Worm (Caenorhabditis elegans): Measurements from ENCODE around the gene C09H10.5.

C09H10.5 gene

ce11 chrII:11103052-11103451 lies 505 bp downstream of the C09H10.5 start:
- TF ChIP-seq mep-1 (tag; optimal IDR thresholded peaks at IDR 0.05) (peak; percentile 82), zip-4 (GFP tag; optimal IDR thresholded peaks at IDR 0.05) (no peak), nhr-84 (tag; optimal IDR thresholded peaks at IDR 0.05) (no peak), fos-1 (tag; optimal IDR thresholded peaks at IDR 0.05) (no peak), hlh-17 (GFP tag; optimal IDR thresholded peaks at IDR 0.05; ENCODE audit: borderline replicate concordance) (no peak), pax-3 (tag; optimal IDR thresholded peaks at IDR 0.05) (peak; percentile 23), nhr-85 (tag) (peak; percentile 80), nhr-237 (tag; optimal IDR thresholded peaks at IDR 0.05) (no peak), C16A3.4 (tag; optimal IDR thresholded peaks at IDR 0.05) (peak; percentile 72), lsy-2 (tag; optimal IDR thresholded peaks at IDR 0.05) (peak; percentile 67 to 88), mab-9 (GFP tag; IDR thresholded peaks at IDR 0.05) (no peak), elt-2 (tag; optimal IDR thresholded peaks at IDR 0.05) (no peak), nhr-28 (tag; optimal IDR thresholded peaks at IDR 0.05) (no peak), vab-15 (tag; optimal IDR thresholded peaks at IDR 0.05) (no peak), unc-62 (GFP tag; optimal IDR thresholded peaks at IDR 0.05) (no peak), unc-130 (tag; optimal IDR thresholded peaks at IDR 0.05) (peak; percentile 75), sox-4 (tag; optimal IDR thresholded peaks at IDR 0.05) (no peak), nhr-19 (GFP tag; conservative IDR thresholded peaks at IDR 0.05) (peak; percentile 6; the same call in 1 of the 2 replicates), unc-86 (tag; optimal IDR thresholded peaks at IDR 0.05) (peak; percentile 19), elt-3 (tag; optimal IDR thresholded peaks at IDR 0.05) (peak in 2 of 6 experiments; percentile 10 to 39), aly-2 (tag; optimal IDR thresholded peaks at IDR 0.05) (no peak), isw-1 (GFP tag; IDR thresholded peaks at IDR 0.05) (peak; percentile 26), dpl-1 (GFP tag; optimal IDR thresholded peaks at IDR 0.05) (peak; percentile 58 to 80 (median 73)), lin-14 (GFP tag; optimal IDR thresholded peaks at IDR 0.05) (peak; percentile 94), ztf-11 (tag; optimal IDR thresholded peaks at IDR 0.05) (no peak), nhr-77 (tag; optimal IDR thresholded peaks at IDR 0.05) (peak; percentile 32), pqm-1 (tag; optimal IDR thresholded peaks at IDR 0.05) (no peak), xbp-1 (tag; optimal IDR thresholded peaks at IDR 0.05) (peak; percentile 17), alr-1 (tag; optimal IDR thresholded peaks at IDR 0.05; ENCODE audit: borderline replicate concordance) (no peak), mdl-1 (tag; optimal IDR thresholded peaks at IDR 0.05) (peak in 1 of 2 experiments; percentile 51), nhr-47 (tag; optimal IDR thresholded peaks at IDR 0.05) (peak; percentile 51), swsn-7 (tag; optimal IDR thresholded peaks at IDR 0.05) (peak; percentile 38), nhr-11 (tag; optimal IDR thresholded peaks at IDR 0.05) (no peak), jun-1 (tag; optimal IDR thresholded peaks at IDR 0.05) (no peak), lin-15B (tag; optimal IDR thresholded peaks at IDR 0.05) (peak; percentile 10), blmp-1 (tag; optimal IDR thresholded peaks at IDR 0.05) (peak; percentile 78), ama-1 (optimal IDR thresholded peaks at IDR 0.05) (no peak), ets-5 (GFP tag; IDR thresholded peaks at IDR 0.05) (no peak), sup-37 (GFP tag; optimal IDR thresholded peaks at IDR 0.05) (no peak), F16B12.6 (tag; optimal IDR thresholded peaks at IDR 0.05) (peak; percentile 37), nhr-71 (tag; optimal IDR thresholded peaks at IDR 0.05) (peak; percentile 71), sptf-1 (tag; optimal IDR thresholded peaks at IDR 0.05) (no peak), lin-39 (tag; optimal IDR thresholded peaks at IDR 0.05) (no peak), grh-1 (GFP tag; IDR thresholded peaks at IDR 0.05) (no peak), Y116A8C.19 (tag; optimal IDR thresholded peaks at IDR 0.05; ENCODE audit: borderline replicate concordance) (no peak), lin-13 (GFP tag; optimal IDR thresholded peaks at IDR 0.05) (peak; percentile 55), skn-1 (tag; optimal IDR thresholded peaks at IDR 0.05) (peak; percentile 78), fkh-10 (GFP tag; optimal IDR thresholded peaks at IDR 0.05) (no peak), efl-3 (GFP tag; optimal IDR thresholded peaks at IDR 0.05) (no peak), snu-23 (GFP tag; optimal IDR thresholded peaks at IDR 0.05) (peak; percentile 70), egl-13 (tag; optimal IDR thresholded peaks at IDR 0.05) (no peak), lir-3 (tag; optimal IDR thresholded peaks at IDR 0.05; ENCODE audit: poor library complexity) (no peak), ztf-4 (tag; optimal IDR thresholded peaks at IDR 0.05) (no peak)
